Worm (Caenorhabditis elegans): Measurements from ENCODE around the gene fbxa-164.

- no peak for TF ChIP-seq W03F9.2 (tag; optimal IDR thresholded peaks at IDR 0.05)
- no peak for TF ChIP-seq him-1 (tag; optimal IDR thresholded peaks at IDR 0.05)
Observed at ce11 chrII:1662881-1663280, 49.0 kb upstream of the fbxa-164 start, which contains the start of gene ZC204.14.

All from whole organism, L4/young adult.